Fruit fly (Drosophila melanogaster) whole organism, embryonic: ENCODE measurements around the gene prg.
A peak's percentile ranks its signal among the peaks of the same experiment; 100 is the strongest.

Experiments used
- Atf-2 ChIP-seq: fragments of 200-800 bp; sonication (Bioruptor generic); optimal IDR thresholded peaks from 2 replicates; lab custom pipeline; 2016; ENCODE audit warnings: missing biosample characterization, missing genetic modification characterization
- Bteb2 ChIP-seq: fragments of 200-800 bp; sonication (Bioruptor generic); optimal IDR thresholded peaks from 2 replicates; lab custom pipeline; 2016; ENCODE audit warnings: missing biosample characterization, missing genetic modification characterization
- CG10366 ChIP-seq: fragments of 200-800 bp; sonication (Bioruptor generic); IDR thresholded peaks from 2 replicates; pipeline ENCODE4 v1.3.6; 2022; ENCODE audit warnings: missing biosample characterization, missing genetic modification characterization
- CG10654 ChIP-seq: fragments of 200-800 bp; sonication (Bioruptor generic); optimal IDR thresholded peaks from 2 replicates; lab custom pipeline; 2016; ENCODE audit warnings: missing biosample characterization, missing genetic modification characterization
- CG11247 ChIP-seq: fragments of 200-800 bp; sonication (Bioruptor generic); IDR thresholded peaks from 2 replicates; pipeline ENCODE4 v1.3.6; 2022; ENCODE audit warnings: missing biosample characterization, missing genetic modification characterization
- CG11504 ChIP-seq: fragments of 200-800 bp; sonication (Bioruptor generic); optimal IDR thresholded peaks from 3 replicates; lab custom pipeline; 2019; ENCODE audit warnings: missing biosample characterization, mild to moderate bottlenecking, missing genetic modification characterization, moderate library complexity
- CG11695 ChIP-seq: fragments of 200-800 bp; sonication (Bioruptor generic); IDR thresholded peaks from 3 replicates; pipeline ENCODE4 v1.3.6; 2022; ENCODE audit warnings: missing biosample characterization, missing genetic modification characterization
- CG1233 ChIP-seq: fragments of 200-800 bp; sonication (Bioruptor generic); optimal IDR thresholded peaks from 4 replicates; lab custom pipeline; 2018; ENCODE audit warnings: missing biosample characterization, mild to moderate bottlenecking, missing genetic modification characterization
- CG14860 ChIP-seq: fragments of 200-800 bp; sonication (Bioruptor generic); IDR thresholded peaks from 3 replicates; pipeline ENCODE4 v1.3.6; 2022; ENCODE audit warnings: missing biosample characterization, missing genetic modification characterization; ENCODE audit not compliant: partially characterized antibody
- CG16813 ChIP-seq: fragments of 200-800 bp; sonication (Bioruptor generic); IDR thresholded peaks from 3 replicates; pipeline ENCODE4 v1.3.6; 2022; ENCODE audit warnings: missing biosample characterization, missing genetic modification characterization; ENCODE audit not compliant: partially characterized antibody
- CG17612 ChIP-seq: fragments of 200-800 bp; sonication (Bioruptor generic); IDR thresholded peaks from 2 replicates; pipeline ENCODE4 v1.3.6; 2022; ENCODE audit warnings: missing biosample characterization, missing genetic modification characterization
- CG1832 ChIP-seq: fragments of 200-800 bp; sonication (Bioruptor generic); optimal IDR thresholded peaks from 2 replicates; lab custom pipeline; 2017; ENCODE audit warnings: missing biosample characterization, mild to moderate bottlenecking, missing genetic modification characterization, inconsistent platforms
- CG2678 ChIP-seq: fragments of 200-800 bp; sonication (Bioruptor generic); optimal IDR thresholded peaks from 3 replicates; lab custom pipeline; 2019; ENCODE audit warnings: missing biosample characterization, mild to moderate bottlenecking, missing genetic modification characterization, moderate library complexity
- CG31441 ChIP-seq: fragments of 200-800 bp; sonication (Bioruptor generic); IDR thresholded peaks from 2 replicates; pipeline ENCODE4 v1.3.6; 2022; ENCODE audit warnings: missing biosample characterization, missing genetic modification characterization
- CG32532 ChIP-seq: fragments of 200-800 bp; sonication (Bioruptor generic); IDR thresholded peaks from 2 replicates; pipeline ENCODE4 v1.3.6; 2022; ENCODE audit warnings: missing biosample characterization, missing genetic modification characterization
- CG33557 ChIP-seq: fragments of 200-800 bp; sonication (Bioruptor generic); optimal IDR thresholded peaks from 2 replicates; lab custom pipeline; 2019; ENCODE audit warnings: missing biosample characterization, mild to moderate bottlenecking, missing genetic modification characterization, moderate library complexity
- CG3995 ChIP-seq: fragments of 200-800 bp; sonication (Bioruptor generic); optimal IDR thresholded peaks from 3 replicates; lab custom pipeline; 2016; ENCODE audit warnings: missing biosample characterization, missing genetic modification characterization
- CG4404 ChIP-seq: fragments of 200-800 bp; sonication (Bioruptor generic); IDR thresholded peaks from 2 replicates; pipeline ENCODE4 v1.3.6; 2022; ENCODE audit warnings: missing biosample characterization, missing genetic modification characterization
- CG6683 ChIP-seq: fragments of 200-800 bp; sonication (Bioruptor generic); optimal IDR thresholded peaks from 2 replicates; lab custom pipeline; 2017; ENCODE audit warnings: missing biosample characterization, mild to moderate bottlenecking, missing genetic modification characterization, missing genetic modification reagents
- CG6813 ChIP-seq: fragments of 200-800 bp; sonication (Bioruptor generic); optimal IDR thresholded peaks from 2 replicates; lab custom pipeline; 2017; ENCODE audit warnings: missing biosample characterization, missing genetic modification characterization, mild to moderate bottlenecking, moderate library complexity, missing genetic modification reagents
- CG7357 ChIP-seq: fragments of 200-800 bp; sonication (Bioruptor generic); IDR thresholded peaks from 3 replicates; pipeline ENCODE4 v1.3.6; 2022; ENCODE audit warnings: missing biosample characterization, missing genetic modification characterization
- CG7372 ChIP-seq: fragments of 200-800 bp; sonication (Bioruptor generic); IDR thresholded peaks from 2 replicates; pipeline ENCODE4 v1.3.6; 2022; ENCODE audit warnings: missing biosample characterization, missing genetic modification characterization
- CG7556 ChIP-seq: fragments of 200-800 bp; sonication (Bioruptor generic); optimal IDR thresholded peaks from 2 replicates; lab custom pipeline; 2017; ENCODE audit warnings: missing biosample characterization, mild to moderate bottlenecking, missing genetic modification characterization
- CG7745 ChIP-seq: fragments of 200-800 bp; sonication (Bioruptor generic); optimal IDR thresholded peaks from 2 replicates; lab custom pipeline; 2018; ENCODE audit warnings: missing biosample characterization, mild to moderate bottlenecking, missing genetic modification characterization, moderate library complexity
- CG8290 ChIP-seq, 3 experiments: fragments of 200-800 bp; sonication (Bioruptor generic); optimal IDR thresholded peaks; 2 replicates each; lab custom pipeline; 2016 to 2019; ENCODE audit warnings: missing biosample characterization in 3 of 3, missing genetic modification characterization in 3 of 3, mild to moderate bottlenecking in 2 of 3, moderate library complexity in 1 of 3
- Dref ChIP-seq: fragments of 200-800 bp; sonication (Bioruptor generic); IDR thresholded peaks from 2 replicates; pipeline ENCODE4 v1.3.6; 2022; ENCODE audit warnings: missing biosample characterization, missing genetic modification characterization
- GATAe ChIP-seq: fragments of 200-800 bp; sonication (Bioruptor generic); conservative IDR thresholded peaks from 2 replicates; pipeline ENCODE4 v1.3.6; 2022; ENCODE audit warnings: missing biosample characterization, missing genetic modification characterization
- HmgZ ChIP-seq: fragments of 200-800 bp; sonication (Bioruptor generic); optimal IDR thresholded peaks from 2 replicates; lab custom pipeline; 2018; ENCODE audit warnings: missing biosample characterization, mild to moderate bottlenecking, missing genetic modification characterization
- Med ChIP-seq: fragments of 200-800 bp; sonication (Bioruptor generic); peaks from one replicate; lab custom pipeline; 2016; ENCODE audit warnings: missing biosample characterization, missing genetic modification characterization, mild to moderate bottlenecking, inconsistent platforms, moderate library complexity
- NfI ChIP-seq: fragments of 200-800 bp; sonication (Bioruptor generic); optimal IDR thresholded peaks from 3 replicates; lab custom pipeline; 2018; ENCODE audit warnings: missing biosample characterization, mild to moderate bottlenecking, missing genetic modification characterization, moderate library complexity
- Poxn ChIP-seq: fragments of 200-800 bp; sonication (Bioruptor generic); IDR thresholded peaks from 2 replicates; pipeline ENCODE4 v1.3.6; 2022; ENCODE audit warnings: missing biosample characterization, missing genetic modification characterization
- Tbp ChIP-seq: fragments of >200 bp; optimal IDR thresholded peaks from 2 replicates; lab custom pipeline; 2018; ENCODE audit warnings: missing biosample characterization, missing genetic modification characterization
- ato ChIP-seq: fragments of 200-800 bp; sonication (Bioruptor generic); IDR thresholded peaks from 2 replicates; pipeline ENCODE4 v1.3.6; 2022; ENCODE audit warnings: missing biosample characterization, missing genetic modification characterization; ENCODE audit not compliant: partially characterized antibody
- caup ChIP-seq: fragments of 200-800 bp; sonication (Bioruptor generic); optimal IDR thresholded peaks from 3 replicates; lab custom pipeline; 2017; ENCODE audit warnings: missing biosample characterization, mild to moderate bottlenecking, missing genetic modification characterization, moderate library complexity; ENCODE audit not compliant: severe bottlenecking
- chn ChIP-seq: fragments of 200-800 bp; sonication (Bioruptor generic); optimal IDR thresholded peaks from 2 replicates; lab custom pipeline; 2016; ENCODE audit warnings: missing biosample characterization, missing genetic modification characterization
- dysf ChIP-seq: fragments of 200-800 bp; sonication (Bioruptor generic); IDR thresholded peaks from 3 replicates; pipeline ENCODE4 v1.3.6; 2022; ENCODE audit warnings: missing biosample characterization, missing genetic modification characterization
- ems ChIP-seq: fragments of 200-800 bp; sonication (Bioruptor generic); optimal IDR thresholded peaks from 3 replicates; lab custom pipeline; 2016; ENCODE audit warnings: missing biosample characterization, missing genetic modification characterization
- ftz-f1 ChIP-seq: fragments of 200-800 bp; sonication (Bioruptor generic); optimal IDR thresholded peaks from 2 replicates; lab custom pipeline; 2016; ENCODE audit warnings: missing biosample characterization, missing genetic modification characterization
- kni ChIP-seq: fragments of 200-800 bp; sonication (Bioruptor generic); optimal IDR thresholded peaks from 3 replicates; lab custom pipeline; 2017; ENCODE audit warnings: mild to moderate bottlenecking, missing biosample characterization, missing genetic modification reagents, missing genetic modification characterization
- maf-S ChIP-seq: fragments of 200-800 bp; sonication (Bioruptor generic); optimal IDR thresholded peaks from 2 replicates; lab custom pipeline; 2016; ENCODE audit warnings: missing biosample characterization, missing genetic modification characterization
- mirr ChIP-seq: fragments of 200-800 bp; sonication (Bioruptor generic); optimal IDR thresholded peaks from 3 replicates; lab custom pipeline; 2018; ENCODE audit warnings: missing biosample characterization, mild to moderate bottlenecking, missing genetic modification characterization
- odd ChIP-seq: fragments of 200-800 bp; sonication (Bioruptor generic); optimal IDR thresholded peaks from 2 replicates; lab custom pipeline; 2017; ENCODE audit warnings: missing biosample characterization, mild to moderate bottlenecking, missing genetic modification characterization
- sc ChIP-seq, 3 experiments: fragments of >200 bp in 2 of 3; fragments of 200-800 bp in 1 of 3; sonication (Bioruptor generic) in 1 of 3; optimal IDR thresholded peaks; 2 replicates in 2 of 3; 3 replicates in 1 of 3; lab custom pipeline; 2017; ENCODE audit warnings: mild to moderate bottlenecking in 1 of 3, missing biosample characterization in 1 of 3, missing genetic modification characterization in 1 of 3, missing genetic modification reagents in 1 of 3
- sna ChIP-seq: fragments of 200-800 bp; sonication (Bioruptor generic); IDR thresholded peaks from 2 replicates; pipeline ENCODE4 v1.3.6; 2022; ENCODE audit warnings: missing biosample characterization, missing genetic modification characterization; ENCODE audit not compliant: partially characterized antibody
- sr ChIP-seq: fragments of 200-800 bp; sonication (Bioruptor generic); IDR thresholded peaks from 3 replicates; pipeline ENCODE4 v1.3.6; 2022; ENCODE audit warnings: missing biosample characterization, missing genetic modification characterization
- tin ChIP-seq: fragments of 200-800 bp; sonication (Bioruptor generic); optimal IDR thresholded peaks from 3 replicates; lab custom pipeline; 2016; ENCODE audit warnings: missing biosample characterization, missing genetic modification characterization
- tio ChIP-seq: fragments of 200-800 bp; sonication (Bioruptor generic); optimal IDR thresholded peaks from 2 replicates; lab custom pipeline; 2017; ENCODE audit warnings: missing biosample characterization, missing genetic modification characterization, inconsistent platforms
- unc-4 ChIP-seq: fragments of 200-800 bp; sonication (Bioruptor generic); IDR thresholded peaks from 2 replicates; pipeline ENCODE4 v1.3.6; 2022; ENCODE audit warnings: missing biosample characterization, missing genetic modification characterization; ENCODE audit not compliant: partially characterized antibody
- wor ChIP-seq: fragments of 200-800 bp; sonication (Bioruptor generic); IDR thresholded peaks from 2 replicates; pipeline ENCODE4 v1.3.6; 2022; ENCODE audit warnings: missing biosample characterization, missing genetic modification characterization
- zen ChIP-seq: fragments of 200-800 bp; sonication (Bioruptor generic); optimal IDR thresholded peaks from 3 replicates; lab custom pipeline; 2018; ENCODE audit warnings: missing biosample characterization, mild to moderate bottlenecking, missing genetic modification characterization, moderate library complexity

The prg gene

DNA sequence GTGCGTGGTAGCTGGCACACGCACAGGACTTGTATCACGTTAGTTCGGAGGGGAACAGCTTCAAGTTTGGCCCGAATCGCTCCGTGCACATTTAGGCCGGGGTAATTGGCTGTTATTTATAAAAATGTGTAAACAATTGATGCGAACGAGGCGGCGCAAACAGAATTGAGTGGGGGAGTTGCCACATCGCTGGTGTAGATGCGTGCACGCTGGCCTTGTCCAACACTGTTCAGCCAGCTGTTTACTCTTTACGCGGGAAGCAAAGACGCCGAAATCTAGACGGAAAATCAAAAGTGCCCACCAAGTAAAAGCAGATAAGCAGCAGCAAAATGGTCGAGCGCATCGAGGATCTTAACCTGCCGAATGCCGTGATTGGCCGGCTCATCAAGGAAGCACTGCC lies 27.1 kb upstream of the prg start, which contains the start of the genes D12 and Chrac-14 (continued):
- TF ChIP-seq CG17612 (GFP tag; lab: Robert Waterston, UW) (no peak), CG3995 (GFP tag; lab: Kevin White, UChicago) (peak; percentile 92), sr (GFP tag; lab: Robert Waterston, UW) (no peak), CG31441 (GFP tag; lab: Robert Waterston, UW) (no peak), HmgZ (peak; percentile 18), CG8290 (GFP tag; optimal IDR thresholded peaks at IDR 0.05; lab: Kevin White, UChicago) (no peak), CG8290 (tag; optimal IDR thresholded peaks at IDR 0.05; lab: Kevin White, UChicago) (no peak), CG32532 (GFP tag; lab: Robert Waterston, UW) (no peak; the same call in 1 of the 2 replicates), unc-4 (no peak), wor (GFP tag; lab: Robert Waterston, UW) (no peak), CG7372 (GFP tag; lab: Robert Waterston, UW) (no peak), Poxn (GFP tag; lab: Robert Waterston, UW) (no peak), ato (no peak), CG2678 (tag; lab: Kevin White, UChicago) (no peak), CG11695 (GFP tag; lab: Robert Waterston, UW) (no peak), CG1233 (GFP tag; lab: Kevin White, UChicago) (no peak), dysf (GFP tag; lab: Robert Waterston, UW) (0 out of 3 replicates have a peak, but pooled peaks have one; percentile 15), sc (optimal IDR thresholded peaks at IDR 0.05; lab: Kevin White, UChicago) (no peak), sc (GFP tag; optimal IDR thresholded peaks at IDR 0.05; lab: Kevin White, UChicago) (no peak), Bteb2 (GFP tag; lab: Kevin White, UChicago) (no peak), kni (GFP tag; lab: Kevin White, UChicago) (no peak), CG4404 (GFP tag; lab: Robert Waterston, UW) (no peak), CG10654 (GFP tag; lab: Kevin White, UChicago) (no peak), CG16813 (GFP tag; lab: Robert Waterston, UW) (no peak), chn (no peak), zen (tag; lab: Kevin White, UChicago) (no peak), ftz-f1 (no peak), tin (GFP tag; lab: Kevin White, UChicago) (peak; percentile 27), sna (GFP tag; lab: Robert Waterston, UW) (no peak), Atf-2 (no peak), CG6683 (no peak), CG33557 (GFP tag; lab: Kevin White, UChicago) (no peak), CG7745 (tag; lab: Kevin White, UChicago) (no peak), GATAe (GFP tag; lab: Robert Waterston, UW) (no peak), odd (GFP tag; lab: Kevin White, UChicago) (no peak), Med (GFP tag; lab: Kevin White, UChicago) (no peak), CG14860 (no peak), mirr (no peak), maf-S (GFP tag; lab: Kevin White, UChicago) (peak; percentile 32), CG6813 (GFP tag; lab: Kevin White, UChicago) (no peak), Dref (GFP tag; lab: Robert Waterston, UW) (0 out of 2 replicates have a peak, but pooled peaks have one; percentile 15), CG1832 (GFP tag; lab: Kevin White, UChicago) (no peak), CG10366 (no peak), CG11504 (no peak), caup (no peak), Tbp (no peak), NfI (GFP tag; lab: Kevin White, UChicago) (no peak), CG7556 (GFP tag; lab: Kevin White, UChicago) (no peak), CG11247 (GFP tag; lab: Robert Waterston, UW) (no peak), tio (GFP tag; lab: Kevin White, UChicago) (no peak), ems (GFP tag; lab: Kevin White, UChicago) (no peak), CG7357 (GFP tag; lab: Robert Waterston, UW) (no peak)
